Fruit fly (Drosophila melanogaster) whole organism, pupa: ENCODE results near the gene Tep1.

ENCODE experiments used
- CG17806 ChIP-seq: fragments of 200-800 bp; sonication (Bioruptor generic); optimal IDR thresholded peaks from 2 replicates; lab custom pipeline; 2018; ENCODE audit warnings: missing biosample characterization, mild to moderate bottlenecking, missing genetic modification characterization, moderate library complexity
- CG4496 ChIP-seq: fragments of 200-800 bp; sonication (Bioruptor generic); IDR thresholded peaks from 3 replicates; pipeline ENCODE4 v1.3.6; 2022; ENCODE audit warnings: missing biosample characterization, missing genetic modification characterization
- D1 ChIP-seq: fragments of 200-800 bp; sonication (Bioruptor generic); optimal IDR thresholded peaks from 2 replicates; lab custom pipeline; 2018; ENCODE audit warnings: missing biosample characterization, mild to moderate bottlenecking, missing genetic modification characterization, moderate library complexity
- Ets98B ChIP-seq: fragments of 200-800 bp; sonication (Bioruptor generic); IDR thresholded peaks from 2 replicates; pipeline ENCODE4 v1.3.6; 2022; ENCODE audit warnings: missing biosample characterization, missing genetic modification characterization

- no peak for TF ChIP-seq D1 (tag; lab: Kevin White, UChicago)
- TF ChIP-seq CG4496 (GFP tag; lab: Robert Waterston, UW), result no peak
- no peak for TF ChIP-seq Ets98B (GFP tag; lab: Robert Waterston, UW)
- no peak for TF ChIP-seq CG17806 (tag; lab: Kevin White, UChicago)
Measured at dm6 chr2L:15900424-15900823, 6.8 kb upstream of the Tep1 start, which contains the start of gene CG31823.
